Fruit fly (Drosophila melanogaster): Measurements from ENCODE around the gene CG34165.

DNA sequence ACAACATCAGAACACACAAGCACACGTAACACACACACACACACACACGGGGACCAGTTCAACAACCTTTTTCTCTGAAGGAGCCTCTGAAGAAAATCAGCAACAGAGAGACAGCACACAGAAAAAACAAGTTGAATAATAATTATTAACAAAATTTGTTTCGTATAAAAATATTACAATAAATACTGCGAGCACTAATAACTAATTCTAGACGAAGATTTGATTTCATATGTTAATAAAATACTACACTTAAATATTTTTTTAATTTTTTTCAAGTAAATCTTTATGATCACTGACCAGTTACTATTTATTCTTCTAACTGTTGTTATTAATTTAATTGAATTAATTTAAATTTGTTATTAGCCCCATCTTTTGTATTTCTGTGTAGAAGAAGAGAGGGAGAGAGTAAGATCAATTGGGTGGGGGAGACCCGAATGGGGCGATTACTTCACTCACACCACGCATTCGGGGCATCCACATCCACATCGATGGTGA, 38.9 kb upstream of the CG34165 start:
- TF ChIP-seq insv (optimal IDR thresholded peaks at IDR 0.05) (no peak), h (optimal IDR thresholded peaks at IDR 0.05) (no peak), psq (optimal IDR thresholded peaks at IDR 0.05) (no peak), Sin3A (optimal IDR thresholded peaks at IDR 0.05) (no peak), ttk (optimal IDR thresholded peaks at IDR 0.05) (no peak)
